Worm (Caenorhabditis elegans) whole organism, L4 larva: ENCODE measurements around the gene F09F9.5.

Source experiments
- F10B5.3 ChIP-seq: sonication (generic microtip); optimal IDR thresholded peaks from 2 replicates; lab custom pipeline; 2016; ENCODE audit warnings: mild to moderate bottlenecking, missing genetic modification characterization, missing compliant biosample characterization
- F37D6.2 ChIP-seq: sonication (generic microtip); optimal IDR thresholded peaks from 2 replicates; lab custom pipeline; 2016; ENCODE audit warnings: mild to moderate bottlenecking, missing genetic modification characterization, missing compliant biosample characterization
- F49E8.2 ChIP-seq: sonication (generic microtip); optimal IDR thresholded peaks from 2 replicates; lab custom pipeline; 2016; ENCODE audit warnings: missing compliant biosample characterization, mild to moderate bottlenecking, missing genetic modification characterization, borderline replicate concordance
- ZK546.5 ChIP-seq, 2 experiments: sonication (generic microtip); optimal IDR thresholded peaks; 2 replicates each; lab custom pipeline; 2017; ENCODE audit warnings: missing biosample characterization in 2 of 2, missing genetic modification characterization in 2 of 2
- attf-4 ChIP-seq: sonication (generic microtip); optimal IDR thresholded peaks from 3 replicates; lab custom pipeline; 2017; ENCODE audit warnings: missing biosample characterization, missing genetic modification characterization
- ceh-32 ChIP-seq: sonication (generic microtip); optimal IDR thresholded peaks from 2 replicates; lab custom pipeline; 2016; ENCODE audit warnings: mild to moderate bottlenecking, missing genetic modification characterization, missing compliant biosample characterization; ENCODE audit not compliant: poor library complexity
- ceh-62 ChIP-seq: sonication (generic microtip); optimal IDR thresholded peaks from 2 replicates; lab custom pipeline; 2017; ENCODE audit warnings: missing biosample characterization, missing genetic modification characterization
- ces-1 ChIP-seq: fragments of 150-350 bp; sonication (generic microtip); optimal IDR thresholded peaks from 4 replicates; lab custom pipeline; 2014; ENCODE audit warnings: missing biosample characterization, missing genetic modification reagents, missing genetic modification characterization
- daf-12 ChIP-seq: fragments of 150-350 bp; optimal IDR thresholded peaks from 2 replicates; lab custom pipeline; 2014; ENCODE audit warnings: missing biosample characterization, missing genetic modification reagents, missing genetic modification characterization
- dmd-6 ChIP-seq: fragments of 200-800 bp; sonication (Bioruptor generic); IDR thresholded peaks from 2 replicates; pipeline ENCODE4 v1.3.6; 2022; ENCODE audit warnings: missing genetic modification reagents, missing genetic modification characterization, missing compliant biosample characterization
- dmd-9 ChIP-seq: fragments of 200-800 bp; sonication (Bioruptor generic); IDR thresholded peaks from 2 replicates; pipeline ENCODE4 v1.3.6; 2022; ENCODE audit warnings: missing genetic modification reagents, missing genetic modification characterization, missing compliant biosample characterization
- duxl-1 ChIP-seq: sonication (generic microtip); optimal IDR thresholded peaks from 2 replicates; lab custom pipeline; 2016; ENCODE audit warnings: mild to moderate bottlenecking, missing genetic modification characterization, moderate library complexity, missing compliant biosample characterization; ENCODE audit not compliant: poor library complexity
- egl-27 ChIP-seq: sonication (generic microtip); optimal IDR thresholded peaks from 3 replicates; lab custom pipeline; 2017; ENCODE audit warnings: missing biosample characterization, missing genetic modification reagents, missing genetic modification characterization
- fos-1 ChIP-seq: fragments of 150-350 bp; optimal IDR thresholded peaks from 2 replicates; lab custom pipeline; 2014; ENCODE audit warnings: missing biosample characterization, missing genetic modification characterization
- hmg-1.1 ChIP-seq: fragments of 200-800 bp; sonication (Bioruptor generic); IDR thresholded peaks from 2 replicates; pipeline ENCODE4 v1.3.6; 2022; ENCODE audit warnings: missing genetic modification reagents, missing genetic modification characterization, missing compliant biosample characterization
- lin-1 ChIP-seq: fragments of 200-800 bp; sonication (Bioruptor generic); IDR thresholded peaks from 2 replicates; pipeline ENCODE4 v1.3.6; 2022; ENCODE audit warnings: missing genetic modification reagents, missing genetic modification characterization, missing compliant biosample characterization
- lin-13 ChIP-seq: fragments of 150-350 bp; optimal IDR thresholded peaks from 2 replicates; lab custom pipeline; 2014; ENCODE audit warnings: missing biosample characterization, missing genetic modification reagents, missing genetic modification characterization
- lin-15B ChIP-seq: fragments of 150-350 bp; sonication (generic microtip); optimal IDR thresholded peaks from 3 replicates; lab custom pipeline; 2014; ENCODE audit warnings: missing biosample characterization, missing genetic modification characterization
- lin-29 ChIP-seq: fragments of 200-800 bp; sonication (Bioruptor generic); IDR thresholded peaks from 2 replicates; pipeline ENCODE4 v1.3.6; 2022; ENCODE audit warnings: missing genetic modification reagents, missing genetic modification characterization, missing compliant biosample characterization
- lin-38 ChIP-seq: fragments of 200-800 bp; sonication (Bioruptor generic); IDR thresholded peaks from 2 replicates; pipeline ENCODE4 v1.3.6; 2022; ENCODE audit warnings: missing genetic modification reagents, missing genetic modification characterization, missing compliant biosample characterization
- lin-39 ChIP-seq: fragments of 150-350 bp; optimal IDR thresholded peaks from 2 replicates; lab custom pipeline; 2014; ENCODE audit warnings: missing biosample characterization, missing genetic modification reagents, missing genetic modification characterization
- lir-3 ChIP-seq: sonication (generic microtip); optimal IDR thresholded peaks from 2 replicates; lab custom pipeline; 2016; ENCODE audit warnings: mild to moderate bottlenecking, missing genetic modification characterization, missing compliant biosample characterization
- mdl-1 ChIP-seq, 2 experiments: fragments of 150-350 bp in 1 of 2; sonication (generic microtip) in 1 of 2; optimal IDR thresholded peaks; 2 replicates each; lab custom pipeline; 2014 to 2017; ENCODE audit warnings: missing biosample characterization in 2 of 2, missing genetic modification characterization in 2 of 2
- mep-1 ChIP-seq: fragments of 150-350 bp; sonication (generic microtip); optimal IDR thresholded peaks from 3 replicates; lab custom pipeline; 2014; ENCODE audit warnings: missing biosample characterization, missing genetic modification characterization
- mxl-3 ChIP-seq: fragments of 200-800 bp; sonication (Bioruptor generic); optimal IDR thresholded peaks from 2 replicates; lab custom pipeline; 2018; ENCODE audit warnings: mild to moderate bottlenecking, missing genetic modification characterization, missing compliant biosample characterization
- nhr-11 ChIP-seq: fragments of 150-350 bp; optimal IDR thresholded peaks from 2 replicates; lab custom pipeline; 2014; ENCODE audit warnings: missing biosample characterization, missing genetic modification characterization
- nhr-25 ChIP-seq: sonication (generic microtip); optimal IDR thresholded peaks from 2 replicates; lab custom pipeline; 2017; ENCODE audit warnings: missing genetic modification characterization, mild to moderate bottlenecking, missing compliant biosample characterization, antibody characterized with exemption, moderate library complexity, borderline replicate concordance; ENCODE audit not compliant: insufficient read depth
- pha-4 ChIP-seq, 2 experiments: fragments of 150-350 bp in 1 of 2; fragments of 200-800 bp in 1 of 2; sonication (Bioruptor generic) in 1 of 2; IDR thresholded peaks in 1 of 2; optimal IDR thresholded peaks in 1 of 2; 2 replicates each; pipeline versions ENCODE4 v1.3.6 to Lab custom; 2014 to 2022; ENCODE audit warnings: missing genetic modification characterization in 2 of 2, missing genetic modification reagents in 2 of 2, missing biosample characterization in 1 of 2, missing compliant biosample characterization in 1 of 2
- php-3 ChIP-seq: fragments of 200-800 bp; sonication (Bioruptor generic); IDR thresholded peaks from 2 replicates; pipeline ENCODE4 v1.3.6; 2022; ENCODE audit warnings: missing genetic modification reagents, missing genetic modification characterization, missing compliant biosample characterization
- rbr-2 ChIP-seq: sonication (generic microtip); optimal IDR thresholded peaks from 2 replicates; lab custom pipeline; 2016; ENCODE audit warnings: missing genotype, missing genetic modification characterization, missing compliant biosample characterization
- sdz-12 ChIP-seq: fragments of 200-800 bp; sonication (Bioruptor generic); optimal IDR thresholded peaks from 2 replicates; lab custom pipeline; 2018; ENCODE audit warnings: mild to moderate bottlenecking, missing genetic modification characterization, missing compliant biosample characterization
- spr-1 ChIP-seq: sonication (generic microtip); optimal IDR thresholded peaks from 2 replicates; lab custom pipeline; 2016; ENCODE audit warnings: mild to moderate bottlenecking, missing genetic modification characterization, missing compliant biosample characterization
- tra-1 ChIP-seq: fragments of 200-800 bp; sonication (Bioruptor generic); IDR thresholded peaks from 2 replicates; pipeline ENCODE4 v1.3.6; 2022; ENCODE audit warnings: missing genetic modification reagents, missing genetic modification characterization, missing compliant biosample characterization
- unc-39 ChIP-seq: sonication (generic microtip); optimal IDR thresholded peaks from 2 replicates; lab custom pipeline; 2017; ENCODE audit warnings: missing biosample characterization, missing genetic modification characterization
- unc-62 ChIP-seq, 3 experiments: fragments of 150-350 bp in 1 of 3; sonication (generic microtip); optimal IDR thresholded peaks in 2 of 3; peaks in 1 of 3; 1 replicate in 1 of 3; 2 replicates in 2 of 3; lab custom pipeline; 2014 to 2017; ENCODE audit warnings: missing biosample characterization in 3 of 3, missing genetic modification characterization in 3 of 3, missing genetic modification reagents in 3 of 3, missing genotype in 1 of 3
- vab-7 ChIP-seq: fragments of 200-800 bp; sonication (Bioruptor generic); IDR thresholded peaks from 2 replicates; pipeline ENCODE4 v1.3.6; 2022; ENCODE audit warnings: missing genetic modification reagents, missing genetic modification characterization, missing compliant biosample characterization
- zip-11 ChIP-seq: fragments of 200-800 bp; sonication (Bioruptor generic); IDR thresholded peaks from 2 replicates; pipeline ENCODE4 v1.3.6; 2022; ENCODE audit warnings: missing genetic modification characterization, missing compliant biosample characterization
- ztf-7 ChIP-seq: fragments of 150-350 bp; optimal IDR thresholded peaks from 2 replicates; lab custom pipeline; 2014; ENCODE audit warnings: missing biosample characterization, missing genetic modification characterization

Gene F09F9.5

DNA sequence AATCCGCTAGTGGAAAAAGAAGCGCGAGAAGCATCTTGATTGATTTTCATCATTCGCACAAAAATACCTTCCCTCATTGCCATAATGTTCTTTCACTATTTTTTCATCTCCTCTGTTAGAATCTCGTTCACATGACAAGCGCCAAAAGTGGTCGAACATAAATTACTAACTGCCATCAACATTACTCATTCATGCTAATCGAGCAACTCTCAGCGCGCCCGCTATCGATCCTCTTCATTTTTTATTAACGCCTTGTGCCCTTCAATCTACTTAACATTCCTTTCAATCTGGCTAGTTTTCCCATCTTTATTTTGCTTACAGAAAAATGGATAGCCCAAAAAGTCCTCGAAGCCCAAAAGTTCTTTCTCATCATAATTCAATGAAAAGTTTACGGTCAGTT lies at the start of gene F09F9.5:
F09F9.5 (plus strand) TSS at position 301 of the 400 bp plus-strand sequence.
- TF ChIP-seq zip-11 (GFP tag; lab: Robert Waterston, UW) (no peak), duxl-1 (no peak), daf-12 (tag; lab: Kevin White, UChicago) (no peak), ztf-7 (tag; lab: Kevin White, UChicago) (no peak), nhr-11 (tag; lab: Kevin White, UChicago) (no peak), lin-39 (tag; lab: Kevin White, UChicago) (no peak), dmd-6 (GFP tag; lab: Robert Waterston, UW) (no peak), mdl-1 (tag; optimal IDR thresholded peaks at IDR 0.05; lab: Kevin White, UChicago) (no peak), mxl-3 (GFP tag; lab: Kevin White, UChicago) (no peak), lin-15B (tag; lab: Kevin White, UChicago) (no peak), hmg-1.1 (no peak), ceh-62 (no peak), dmd-9 (no peak), tra-1 (GFP tag; lab: Robert Waterston, UW) (no peak), F37D6.2 (tag; lab: Kevin White, UChicago) (no peak), nhr-25 (tag; lab: Kevin White, UChicago) (no peak), pha-4 (GFP tag; IDR thresholded peaks at IDR 0.05; lab: Robert Waterston, UW) (no peak), pha-4 (tag; optimal IDR thresholded peaks at IDR 0.05; lab: Kevin White, UChicago) (no peak), spr-1 (no peak), lin-38 (GFP tag; lab: Robert Waterston, UW) (no peak), egl-27 (tag; lab: Kevin White, UChicago) (no peak)

DNA sequence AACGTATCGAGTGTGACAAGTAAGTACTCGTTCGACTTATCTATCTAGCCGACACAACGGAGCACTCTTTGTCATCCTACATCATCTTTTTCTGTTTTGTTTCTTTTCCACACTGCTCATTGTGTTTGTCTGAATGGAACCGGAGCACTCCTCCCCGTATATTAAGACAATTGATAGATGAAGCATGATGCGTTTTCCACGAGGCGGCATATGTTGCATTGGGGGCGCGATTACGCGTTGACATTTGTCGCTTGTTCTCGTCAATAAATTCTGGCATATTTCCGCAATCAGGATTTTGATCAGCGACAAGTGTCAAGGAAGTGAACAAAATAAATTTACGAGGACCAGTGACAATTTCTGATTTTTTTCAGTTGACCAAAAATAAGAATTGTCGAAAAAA lies 49.5 kb upstream of the F09F9.5 start:
- TF ChIP-seq ceh-32 (tag; lab: Kevin White, UChicago), result no peak
- TF ChIP-seq unc-62 (GFP tag; optimal IDR thresholded peaks at IDR 0.05 in 1 of 2; lab: Kevin White, UChicago), result peak in 1 of 2 experiments; percentile 70
- no peak for TF ChIP-seq unc-62 (tag; optimal IDR thresholded peaks at IDR 0.05; lab: Kevin White, UChicago)

DNA sequence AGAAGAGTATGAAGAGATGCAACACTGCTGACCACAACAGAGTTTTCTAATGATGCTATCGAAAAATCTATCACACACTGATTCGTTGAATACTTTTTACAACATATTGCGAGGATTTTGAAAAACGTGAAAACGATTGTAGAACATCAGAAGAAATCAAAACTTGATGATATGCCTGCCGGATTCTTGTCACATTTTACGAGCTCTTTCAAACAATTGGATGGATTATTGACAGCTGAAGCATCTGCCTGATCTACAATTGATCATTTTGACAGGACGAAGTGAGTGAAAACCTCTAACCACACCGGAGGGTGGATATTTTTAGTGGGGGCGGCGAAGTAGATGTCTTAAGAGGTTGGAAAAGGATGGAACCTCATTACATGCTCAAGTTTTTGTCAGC lies 45.2 kb upstream of the F09F9.5 start:
- TF ChIP-seq fos-1 (tag; lab: Kevin White, UChicago) (no peak), lin-1 (no peak), lin-13 (GFP tag; lab: Kevin White, UChicago) (no peak), daf-12 (tag; lab: Kevin White, UChicago) (no peak), lin-29 (GFP tag; lab: Robert Waterston, UW) (no peak), unc-62 (GFP tag; optimal IDR thresholded peaks at IDR 0.05 in 1 of 2; lab: Kevin White, UChicago) (no peak), unc-62 (tag; optimal IDR thresholded peaks at IDR 0.05; lab: Kevin White, UChicago) (no peak), attf-4 (tag; lab: Kevin White, UChicago) (no peak), F49E8.2 (no peak), ces-1 (GFP tag; lab: Kevin White, UChicago) (no peak), ZK546.5 (tag; optimal IDR thresholded peaks at IDR 0.05; lab: Kevin White, UChicago) (no peak), unc-39 (tag; lab: Kevin White, UChicago) (no peak), sdz-12 (GFP tag; lab: Kevin White, UChicago) (no peak), php-3 (GFP tag; lab: Robert Waterston, UW) (no peak), mep-1 (no peak), rbr-2 (tag; lab: Kevin White, UChicago) (no peak), vab-7 (GFP tag; lab: Robert Waterston, UW) (no peak), F10B5.3 (tag; lab: Kevin White, UChicago) (no peak), lir-3 (tag; lab: Kevin White, UChicago) (no peak)
